Worm (Caenorhabditis elegans) whole organism, early embryonic: ENCODE results near the gene srlf-22.
A peak's percentile ranks its signal among the peaks of the same experiment; 100 is the strongest.
"Not testable (repeated sequence)": the region's sequence is repeated elsewhere in the genome, so short reads cannot be mapped to it uniquely, and the experiment has no call there.

Source experiments
- B0310.2 ChIP-seq: sonication (generic microtip); optimal IDR thresholded peaks from 2 replicates; lab custom pipeline; 2016; ENCODE audit warnings: mild to moderate bottlenecking, missing genetic modification characterization, missing compliant biosample characterization
- F13C5.2 ChIP-seq: sonication (generic microtip); optimal IDR thresholded peaks from 2 replicates; lab custom pipeline; 2017; ENCODE audit warnings: mild to moderate bottlenecking, missing genetic modification characterization, inconsistent platforms, missing compliant biosample characterization
- aly-1 ChIP-seq: sonication (generic microtip); optimal IDR thresholded peaks from 2 replicates; lab custom pipeline; 2016; ENCODE audit warnings: missing genetic modification characterization, missing compliant biosample characterization
- ama-1 ChIP-seq: fragments of 150-350 bp; optimal IDR thresholded peaks from 2 replicates; lab custom pipeline; 2014
- ceh-13 ChIP-seq: fragments of 200-800 bp; sonication (Bioruptor generic); optimal IDR thresholded peaks from 2 replicates; lab custom pipeline; 2018; ENCODE audit warnings: mild to moderate bottlenecking, missing genetic modification characterization, missing compliant biosample characterization
- ceh-36 ChIP-seq: sonication (generic microtip); optimal IDR thresholded peaks from 2 replicates; lab custom pipeline; 2016; ENCODE audit warnings: missing genetic modification characterization, inconsistent platforms, missing compliant biosample characterization
- ets-7 ChIP-seq: sonication (generic microtip); optimal IDR thresholded peaks from 2 replicates; lab custom pipeline; 2016; ENCODE audit warnings: missing genotype, missing genetic modification characterization, missing compliant biosample characterization
- flt-1 ChIP-seq: fragments of 200-800 bp; sonication (Bioruptor generic); IDR thresholded peaks from 2 replicates; pipeline ENCODE4 v1.3.6; 2022; ENCODE audit warnings: missing genetic modification characterization, missing compliant biosample characterization
- hmbx-1 ChIP-seq: sonication (generic microtip); optimal IDR thresholded peaks from 2 replicates; lab custom pipeline; 2016; ENCODE audit warnings: mild to moderate bottlenecking, missing genetic modification characterization, missing compliant biosample characterization
- hmg-4 ChIP-seq: fragments of 200-800 bp; sonication (Bioruptor generic); optimal IDR thresholded peaks from 2 replicates; lab custom pipeline; 2018; ENCODE audit warnings: mild to moderate bottlenecking, missing genetic modification characterization, missing compliant biosample characterization
- hnd-1 ChIP-seq: sonication (generic microtip); optimal IDR thresholded peaks from 2 replicates; lab custom pipeline; 2016; ENCODE audit warnings: missing genetic modification characterization, missing compliant biosample characterization
- pes-1 ChIP-seq: fragments of 200-800 bp; sonication (Bioruptor generic); IDR thresholded peaks from 2 replicates; pipeline ENCODE4 v1.3.6; 2022; ENCODE audit warnings: missing genetic modification reagents, missing genetic modification characterization, missing compliant biosample characterization
- scrt-1 ChIP-seq: fragments of 200-800 bp; sonication (Bioruptor generic); IDR thresholded peaks from 2 replicates; pipeline ENCODE4 v1.3.6; 2022; ENCODE audit warnings: missing genetic modification characterization, missing compliant biosample characterization
- sea-1 ChIP-seq: fragments of 200-800 bp; sonication (Bioruptor generic); conservative IDR thresholded peaks from 2 replicates; pipeline ENCODE4 v1.3.6; 2022; ENCODE audit warnings: missing genetic modification characterization, missing compliant biosample characterization
- tbx-11 ChIP-seq: fragments of 200-800 bp; sonication (Bioruptor generic); IDR thresholded peaks from 2 replicates; pipeline ENCODE4 v1.3.6; 2022; ENCODE audit warnings: missing genetic modification characterization, missing compliant biosample characterization
- tbx-37 ChIP-seq: fragments of 200-800 bp; sonication (Bioruptor generic); conservative IDR thresholded peaks from 2 replicates; pipeline ENCODE4 v1.3.6; 2022; ENCODE audit warnings: missing genetic modification reagents, missing genetic modification characterization, missing compliant biosample characterization
- tra-4 ChIP-seq: sonication (generic microtip); optimal IDR thresholded peaks from 2 replicates; lab custom pipeline; 2017; ENCODE audit warnings: missing genetic modification characterization, missing compliant biosample characterization

Gene srlf-22

ce11 chrV:890835-891234 lies at the start of gene srlf-22:
srlf-22 (plus strand) TSS chrV:891135.
- TF ChIP-seq F13C5.2; ama-1 (lab: Kevin White, UChicago); pes-1 (GFP tag; lab: Robert Waterston, UW): not testable (repeated sequence)

ce11 chrV:842611-843010 lies 48.3 kb upstream of the srlf-22 start:
- TF ChIP-seq pes-1 (GFP tag; lab: Robert Waterston, UW) (peak; percentile 47; the same call in 1 of the 2 replicates), tra-4 (no peak)

ce11 chrV:843118-843517 lies 47.8 kb upstream of the srlf-22 start, which contains the start of gene K09C6.8:
K09C6.8 (minus strand) TSS chrV:843218.
- TF ChIP-seq hmbx-1, hnd-1, ets-7 (tag; lab: Kevin White, UChicago): not testable (repeated sequence)

ce11 chrV:847521-847920 lies 43.4 kb upstream of the srlf-22 start, which contains the start of gene srbc-13:
srbc-13 (plus strand) TSS chrV:847821.
- TF ChIP-seq ets-7 (tag; lab: Kevin White, UChicago) (no peak), sea-1 (GFP tag; lab: Robert Waterston, UW) (no peak), ceh-36 (no peak), pes-1 (GFP tag; lab: Robert Waterston, UW) (no peak), hnd-1 (tag; lab: Kevin White, UChicago) (no peak), scrt-1 (no peak), tra-4 (no peak), ceh-13 (GFP tag; lab: Kevin White, UChicago) (no peak), F13C5.2 (no peak), aly-1 (tag; lab: Kevin White, UChicago) (no peak), hmg-4 (GFP tag; lab: Kevin White, UChicago) (no peak), tbx-37 (GFP tag; lab: Robert Waterston, UW) (no peak), ama-1 (lab: Kevin White, UChicago) (no peak), tbx-11 (no peak), hmbx-1 (tag; lab: Kevin White, UChicago) (no peak), B0310.2 (tag; lab: Kevin White, UChicago) (no peak), flt-1 (GFP tag; lab: Robert Waterston, UW) (no peak)

- TF ChIP-seq F13C5.2 (no peak), aly-1 (tag; lab: Kevin White, UChicago) (no peak), pes-1 (GFP tag; lab: Robert Waterston, UW) (no peak), hmbx-1 (tag; lab: Kevin White, UChicago) (no peak), tra-4 (no peak), hnd-1 (tag; lab: Kevin White, UChicago) (no peak), scrt-1 (no peak), B0310.2 (tag; lab: Kevin White, UChicago) (no peak), tbx-37 (GFP tag; lab: Robert Waterston, UW) (no peak), ceh-36 (no peak), ama-1 (lab: Kevin White, UChicago) (no peak), sea-1 (GFP tag; lab: Robert Waterston, UW) (no peak), flt-1 (GFP tag; lab: Robert Waterston, UW) (no peak), tbx-11 (no peak), ets-7 (tag; lab: Kevin White, UChicago) (no peak)
These were observed 41.9 kb upstream of the srlf-22 start for ce11 chrV:849042-849441.

ce11 chrV:849512-849911 lies 41.4 kb upstream of the srlf-22 start, which contains the start of gene srbc-12:
srbc-12 (plus strand) TSS chrV:849812.
- TF ChIP-seq ceh-13 (GFP tag; lab: Kevin White, UChicago) = no peak
- TF ChIP-seq ceh-36 = no peak
- no peak for TF ChIP-seq pes-1 (GFP tag; lab: Robert Waterston, UW)
- no peak for TF ChIP-seq tra-4
- TF ChIP-seq scrt-1 = no peak
- TF ChIP-seq ets-7 (tag; lab: Kevin White, UChicago) = no peak
- TF ChIP-seq hmg-4 (GFP tag; lab: Kevin White, UChicago) = no peak
- no peak for TF ChIP-seq tbx-11
- TF ChIP-seq hnd-1 (tag; lab: Kevin White, UChicago) = no peak
- no peak for TF ChIP-seq flt-1 (GFP tag; lab: Robert Waterston, UW)
- TF ChIP-seq ama-1 (lab: Kevin White, UChicago) = no peak
- no peak for TF ChIP-seq hmbx-1 (tag; lab: Kevin White, UChicago)
- no peak for TF ChIP-seq aly-1 (tag; lab: Kevin White, UChicago)
- TF ChIP-seq F13C5.2 = no peak
- no peak for TF ChIP-seq sea-1 (GFP tag; lab: Robert Waterston, UW)
- no peak for TF ChIP-seq B0310.2 (tag; lab: Kevin White, UChicago)
- TF ChIP-seq tbx-37 (GFP tag; lab: Robert Waterston, UW) = no peak

ce11 chrV:852184-852583 lies 38.8 kb upstream of the srlf-22 start, which contains the start of gene K09C6.3:
K09C6.3 (plus strand) TSS chrV:852484.
- TF ChIP-seq scrt-1 (no peak), hmbx-1 (tag; lab: Kevin White, UChicago) (no peak), tra-4 (no peak), ceh-13 (GFP tag; lab: Kevin White, UChicago) (no peak), tbx-11 (no peak), hmg-4 (GFP tag; lab: Kevin White, UChicago) (no peak), ama-1 (lab: Kevin White, UChicago) (no peak), pes-1 (GFP tag; lab: Robert Waterston, UW) (no peak), flt-1 (GFP tag; lab: Robert Waterston, UW) (no peak), aly-1 (tag; lab: Kevin White, UChicago) (no peak), sea-1 (GFP tag; lab: Robert Waterston, UW) (no peak), tbx-37 (GFP tag; lab: Robert Waterston, UW) (no peak), hnd-1 (tag; lab: Kevin White, UChicago) (no peak), B0310.2 (tag; lab: Kevin White, UChicago) (no peak), F13C5.2 (no peak), ceh-36 (no peak)
